Fruit fly (Drosophila melanogaster) whole organism, embryonic: Measurements from ENCODE around the gene Mtp.

ENCODE experiments used
- Atf6 ChIP-seq: fragments of 200-800 bp; sonication (Bioruptor generic); IDR thresholded peaks from 2 replicates; pipeline ENCODE4 v1.3.6; 2022; ENCODE audit warnings: missing biosample characterization, missing genetic modification characterization
- CG10209 ChIP-seq: fragments of 200-800 bp; sonication (Bioruptor generic); optimal IDR thresholded peaks from 3 replicates; lab custom pipeline; 2017; ENCODE audit warnings: missing biosample characterization, mild to moderate bottlenecking, missing genetic modification characterization, missing genetic modification reagents
- CG12104 ChIP-seq: fragments of 200-800 bp; sonication (Bioruptor generic); optimal IDR thresholded peaks from 3 replicates; lab custom pipeline; 2016; ENCODE audit warnings: missing biosample characterization, missing genetic modification characterization
- CG12744 ChIP-seq: fragments of 200-800 bp; sonication (Bioruptor generic); optimal IDR thresholded peaks from 2 replicates; lab custom pipeline; 2016; ENCODE audit warnings: missing biosample characterization, missing genetic modification characterization
- CG1529 ChIP-seq: fragments of 200-800 bp; sonication (Bioruptor generic); optimal IDR thresholded peaks from 3 replicates; lab custom pipeline; 2018; ENCODE audit warnings: missing biosample characterization, missing genetic modification characterization
- CG2120 ChIP-seq: fragments of 200-800 bp; sonication (Bioruptor generic); optimal IDR thresholded peaks from 3 replicates; lab custom pipeline; 2016; ENCODE audit warnings: missing biosample characterization, missing genetic modification characterization
- CG2875 ChIP-seq: fragments of 200-800 bp; sonication (Bioruptor generic); optimal IDR thresholded peaks from 2 replicates; lab custom pipeline; 2017; ENCODE audit warnings: missing biosample characterization, mild to moderate bottlenecking, missing genetic modification characterization, missing genetic modification reagents
- CG4360 ChIP-seq: fragments of 200-800 bp; sonication (Bioruptor generic); IDR thresholded peaks from 2 replicates; pipeline ENCODE4 v1.3.6; 2022; ENCODE audit warnings: missing biosample characterization, missing genetic modification characterization
- CG43689 ChIP-seq: fragments of 200-800 bp; sonication (Bioruptor generic); IDR thresholded peaks from 2 replicates; pipeline ENCODE4 v1.3.6; 2022; ENCODE audit warnings: missing biosample characterization, missing genetic modification characterization
- CG4730 ChIP-seq: fragments of 200-800 bp; sonication (Bioruptor generic); IDR thresholded peaks from 2 replicates; pipeline ENCODE4 v1.3.6; 2022; ENCODE audit warnings: missing biosample characterization, missing genetic modification characterization
- CG6175 ChIP-seq: fragments of 200-800 bp; sonication (Bioruptor generic); IDR thresholded peaks from 3 replicates; pipeline ENCODE4 v1.3.6; 2022; ENCODE audit warnings: missing biosample characterization, missing genetic modification characterization
- CG6791 ChIP-seq: fragments of 200-800 bp; sonication (Bioruptor generic); IDR thresholded peaks from 3 replicates; pipeline ENCODE4 v1.3.6; 2022; ENCODE audit warnings: missing biosample characterization, missing genetic modification characterization; ENCODE audit not compliant: partially characterized antibody
- CG7271 ChIP-seq: fragments of 200-800 bp; sonication (Bioruptor generic); optimal IDR thresholded peaks from 2 replicates; lab custom pipeline; 2018; ENCODE audit warnings: missing biosample characterization, mild to moderate bottlenecking, missing genetic modification characterization, moderate library complexity
- CG7786 ChIP-seq: fragments of 200-800 bp; sonication (Bioruptor generic); optimal IDR thresholded peaks from 2 replicates; lab custom pipeline; 2016; ENCODE audit warnings: missing biosample characterization, missing genetic modification characterization
- CG8089 ChIP-seq: fragments of 200-800 bp; sonication (Bioruptor generic); optimal IDR thresholded peaks from 3 replicates; lab custom pipeline; 2016; ENCODE audit warnings: missing biosample characterization, missing genetic modification characterization
- CG9609 ChIP-seq: fragments of 200-800 bp; sonication (Bioruptor generic); optimal IDR thresholded peaks from 3 replicates; lab custom pipeline; 2016; ENCODE audit warnings: missing biosample characterization, missing genetic modification characterization
- Dbx ChIP-seq: fragments of 200-800 bp; sonication (Bioruptor generic); IDR thresholded peaks from 3 replicates; pipeline ENCODE4 v1.3.6; 2022; ENCODE audit warnings: missing biosample characterization, missing genetic modification characterization
- Dip2 ChIP-seq: fragments of 200-800 bp; sonication (Bioruptor generic); IDR thresholded peaks from 2 replicates; pipeline ENCODE4 v1.3.6; 2022; ENCODE audit warnings: missing biosample characterization, missing genetic modification characterization
- GATAe ChIP-seq: fragments of 200-800 bp; sonication (Bioruptor generic); conservative IDR thresholded peaks from 2 replicates; pipeline ENCODE4 v1.3.6; 2022; ENCODE audit warnings: missing biosample characterization, missing genetic modification characterization
- HLH4C ChIP-seq: fragments of 200-800 bp; sonication (Bioruptor generic); IDR thresholded peaks from 3 replicates; pipeline ENCODE4 v1.3.6; 2022; ENCODE audit warnings: missing biosample characterization, missing genetic modification characterization; ENCODE audit not compliant: partially characterized antibody
- Lim3 ChIP-seq: fragments of 200-800 bp; sonication (Bioruptor generic); IDR thresholded peaks from 2 replicates; pipeline ENCODE4 v1.3.6; 2022; ENCODE audit warnings: missing biosample characterization, missing genetic modification characterization
- MBD-R2 ChIP-seq: fragments of 200-800 bp; sonication (Bioruptor generic); IDR thresholded peaks from 2 replicates; pipeline ENCODE4 v1.3.6; 2022; ENCODE audit warnings: missing biosample characterization, missing genetic modification characterization
- NC2β ChIP-seq: fragments of 200-800 bp; sonication (Bioruptor generic); optimal IDR thresholded peaks from 2 replicates; lab custom pipeline; 2016; ENCODE audit warnings: missing biosample characterization, missing genetic modification characterization
- Sin3A ChIP-seq: fragments of >200 bp; optimal IDR thresholded peaks from 2 replicates; lab custom pipeline; 2018
- Sox102F ChIP-seq: fragments of 200-800 bp; sonication (Bioruptor generic); optimal IDR thresholded peaks from 2 replicates; lab custom pipeline; 2018; ENCODE audit warnings: missing biosample characterization, mild to moderate bottlenecking, missing genetic modification characterization, moderate library complexity
- Sry-β ChIP-seq: fragments of 200-800 bp; sonication (Bioruptor generic); optimal IDR thresholded peaks from 2 replicates; lab custom pipeline; 2018; ENCODE audit warnings: missing biosample characterization, mild to moderate bottlenecking, missing genetic modification characterization, moderate library complexity
- Xbp1 ChIP-seq: fragments of 200-800 bp; sonication (Bioruptor generic); optimal IDR thresholded peaks from 3 replicates; lab custom pipeline; 2016; ENCODE audit warnings: missing biosample characterization, mild to moderate bottlenecking, missing genetic modification characterization
- amos ChIP-seq: fragments of 200-800 bp; sonication (Bioruptor generic); IDR thresholded peaks from 2 replicates; pipeline ENCODE4 v1.3.6; 2022; ENCODE audit warnings: missing biosample characterization, missing genetic modification characterization; ENCODE audit not compliant: partially characterized antibody
- chm ChIP-seq: fragments of 200-800 bp; sonication (Bioruptor generic); IDR thresholded peaks from 2 replicates; pipeline ENCODE4 v1.3.6; 2022; ENCODE audit warnings: missing biosample characterization, missing genetic modification characterization
- cwo ChIP-seq: fragments of 200-800 bp; sonication (Bioruptor generic); optimal IDR thresholded peaks from 3 replicates; lab custom pipeline; 2017; ENCODE audit warnings: missing biosample characterization, missing genetic modification characterization, mild to moderate bottlenecking, moderate library complexity, missing genetic modification reagents
- dimm ChIP-seq: fragments of 200-800 bp; sonication (Bioruptor generic); IDR thresholded peaks from 2 replicates; pipeline ENCODE4 v1.3.6; 2022; ENCODE audit warnings: missing biosample characterization, missing genetic modification characterization
- emc ChIP-seq: fragments of 200-800 bp; sonication (Bioruptor generic); optimal IDR thresholded peaks from 2 replicates; lab custom pipeline; 2016; ENCODE audit warnings: missing biosample characterization, missing genetic modification characterization
- fd102C ChIP-seq: fragments of 200-800 bp; sonication (Bioruptor generic); optimal IDR thresholded peaks from 2 replicates; lab custom pipeline; 2018; ENCODE audit warnings: missing biosample characterization, mild to moderate bottlenecking, missing genetic modification characterization, moderate library complexity
- gcm ChIP-seq: fragments of 200-800 bp; sonication (Bioruptor generic); optimal IDR thresholded peaks from 2 replicates; lab custom pipeline; 2019; ENCODE audit warnings: missing biosample characterization, mild to moderate bottlenecking, missing genetic modification characterization, moderate library complexity
- gfzf ChIP-seq: fragments of 200-800 bp; sonication (Bioruptor generic); optimal IDR thresholded peaks from 2 replicates; lab custom pipeline; 2016; ENCODE audit warnings: missing biosample characterization, mild to moderate bottlenecking, missing genetic modification characterization, moderate library complexity
- grau ChIP-seq: fragments of 200-800 bp; optimal IDR thresholded peaks from 3 replicates; lab custom pipeline; 2019; ENCODE audit warnings: missing biosample characterization, mild to moderate bottlenecking, missing genetic modification characterization, moderate library complexity
- gt ChIP-seq: fragments of 200-800 bp; sonication (Bioruptor generic); IDR thresholded peaks from 2 replicates; pipeline ENCODE4 v1.3.6; 2022; ENCODE audit warnings: missing biosample characterization, missing genetic modification characterization
- hb ChIP-seq: fragments of 200-800 bp; sonication (Bioruptor generic); IDR thresholded peaks from 3 replicates; pipeline ENCODE4 v1.3.6; 2022; ENCODE audit warnings: missing biosample characterization, missing genetic modification characterization; ENCODE audit not compliant: partially characterized antibody
- her ChIP-seq: fragments of 200-800 bp; sonication (Bioruptor generic); optimal IDR thresholded peaks from 2 replicates; lab custom pipeline; 2016; ENCODE audit warnings: missing biosample characterization, missing genetic modification characterization
- kah ChIP-seq: fragments of 200-800 bp; sonication (Bioruptor generic); optimal IDR thresholded peaks from 2 replicates; lab custom pipeline; 2018; ENCODE audit warnings: missing biosample characterization, mild to moderate bottlenecking, missing genetic modification characterization
- knrl ChIP-seq: fragments of 200-800 bp; sonication (Bioruptor generic); IDR thresholded peaks from 3 replicates; pipeline ENCODE4 v1.3.6; 2022; ENCODE audit warnings: missing biosample characterization, missing genetic modification characterization; ENCODE audit not compliant: partially characterized antibody
- mirr ChIP-seq: fragments of 200-800 bp; sonication (Bioruptor generic); optimal IDR thresholded peaks from 3 replicates; lab custom pipeline; 2018; ENCODE audit warnings: missing biosample characterization, mild to moderate bottlenecking, missing genetic modification characterization
- phol ChIP-seq: fragments of 200-800 bp; sonication (Bioruptor generic); optimal IDR thresholded peaks from 3 replicates; lab custom pipeline; 2018; ENCODE audit warnings: missing biosample characterization, mild to moderate bottlenecking, missing genetic modification characterization, moderate library complexity
- pita ChIP-seq: fragments of 200-800 bp; sonication (Bioruptor generic); optimal IDR thresholded peaks from 2 replicates; lab custom pipeline; 2017; ENCODE audit warnings: missing biosample characterization, mild to moderate bottlenecking, missing genetic modification characterization
- pum ChIP-seq: fragments of 200-800 bp; sonication (Bioruptor generic); optimal IDR thresholded peaks from 2 replicates; lab custom pipeline; 2016; ENCODE audit warnings: missing biosample characterization, missing genetic modification characterization
- scrt ChIP-seq: fragments of 200-800 bp; sonication (Bioruptor generic); optimal IDR thresholded peaks from 2 replicates; lab custom pipeline; 2018; ENCODE audit warnings: missing biosample characterization, mild to moderate bottlenecking, missing genetic modification characterization, moderate library complexity
- sens-2 ChIP-seq: fragments of 200-800 bp; sonication (Bioruptor generic); IDR thresholded peaks from 2 replicates; pipeline ENCODE4 v1.3.6; 2022; ENCODE audit warnings: missing biosample characterization, missing genetic modification characterization
- seq ChIP-seq: fragments of 200-800 bp; sonication (Bioruptor generic); IDR thresholded peaks from 2 replicates; pipeline ENCODE4 v1.3.6; 2022; ENCODE audit warnings: missing biosample characterization, missing genetic modification characterization
- sna ChIP-seq: fragments of 200-800 bp; sonication (Bioruptor generic); IDR thresholded peaks from 2 replicates; pipeline ENCODE4 v1.3.6; 2022; ENCODE audit warnings: missing biosample characterization, missing genetic modification characterization; ENCODE audit not compliant: partially characterized antibody
- ttk ChIP-seq: fragments of 200-800 bp; sonication (Bioruptor generic); IDR thresholded peaks from 2 replicates; pipeline ENCODE4 v2.1.2; 2022; ENCODE audit warnings: missing biosample characterization, missing genetic modification characterization
- vnd ChIP-seq: fragments of 200-800 bp; sonication (Bioruptor generic); IDR thresholded peaks from 3 replicates; pipeline ENCODE4 v1.3.6; 2022; ENCODE audit warnings: missing biosample characterization, missing genetic modification characterization; ENCODE audit not compliant: partially characterized antibody
- zen ChIP-seq: fragments of 200-800 bp; sonication (Bioruptor generic); optimal IDR thresholded peaks from 3 replicates; lab custom pipeline; 2018; ENCODE audit warnings: missing biosample characterization, mild to moderate bottlenecking, missing genetic modification characterization, moderate library complexity

The Mtp gene

dm6 chr2L:20911374-20911773 is 11.3 kb downstream of the Mtp start (continued):
- TF ChIP-seq NC2β (GFP tag; lab: Kevin White, UChicago) (no peak), cwo (GFP tag; lab: Kevin White, UChicago) (peak; percentile 92), CG6175 (GFP tag; lab: Robert Waterston, UW) (no peak), gt (GFP tag; lab: Robert Waterston, UW) (no peak), seq (GFP tag; lab: Robert Waterston, UW) (0 out of 2 replicates have a peak, but pooled peaks have one; percentile 23), Sry-β (GFP tag; lab: Kevin White, UChicago) (no peak), CG7271 (tag; lab: Kevin White, UChicago) (no peak), scrt (GFP tag; lab: Kevin White, UChicago) (no peak), dimm (GFP tag; lab: Robert Waterston, UW) (no peak), CG6791 (GFP tag; lab: Robert Waterston, UW) (no peak), CG7786 (GFP tag; lab: Kevin White, UChicago) (no peak), her (GFP tag; lab: Kevin White, UChicago) (no peak), pum (GFP tag; lab: Kevin White, UChicago) (no peak), phol (tag; lab: Kevin White, UChicago) (no peak), HLH4C (GFP tag; lab: Robert Waterston, UW) (no peak), Xbp1 (GFP tag; lab: Kevin White, UChicago) (no peak), CG4360 (GFP tag; lab: Robert Waterston, UW) (no peak), fd102C (GFP tag; lab: Kevin White, UChicago) (no peak), CG8089 (no peak), Sox102F (GFP tag; lab: Kevin White, UChicago) (peak; percentile 46), CG12744 (GFP tag; lab: Kevin White, UChicago) (no peak), CG4730 (GFP tag; lab: Robert Waterston, UW) (no peak), Atf6 (GFP tag; lab: Robert Waterston, UW) (no peak), gcm (GFP tag; lab: Kevin White, UChicago) (no peak), amos (GFP tag; lab: Robert Waterston, UW) (no peak), zen (tag; lab: Kevin White, UChicago) (no peak), Dbx (GFP tag; lab: Robert Waterston, UW) (no peak), chm (GFP tag; lab: Robert Waterston, UW) (0 out of 2 replicates have a peak, but pooled peaks have one; percentile 27), CG43689 (no peak), Dip2 (GFP tag; lab: Robert Waterston, UW) (no peak), mirr (peak; percentile 44), CG2120 (GFP tag; lab: Kevin White, UChicago) (peak; percentile 23), hb (GFP tag; lab: Robert Waterston, UW) (no peak), Lim3 (GFP tag; lab: Robert Waterston, UW) (no peak), grau (tag; lab: Kevin White, UChicago) (peak; percentile 21), CG12104 (GFP tag; lab: Kevin White, UChicago) (no peak), emc (no peak), Sin3A (lab: Kevin White, UChicago) (no peak), sens-2 (no peak), MBD-R2 (GFP tag; lab: Robert Waterston, UW) (no peak), CG9609 (GFP tag; lab: Kevin White, UChicago) (no peak), vnd (GFP tag; lab: Robert Waterston, UW) (no peak), CG10209 (GFP tag; lab: Kevin White, UChicago) (peak; percentile 46), pita (no peak), kah (GFP tag; lab: Kevin White, UChicago) (no peak), GATAe (no peak), ttk (GFP tag; lab: Robert Waterston, UW) (no peak), sna (GFP tag; lab: Robert Waterston, UW) (no peak), CG2875 (peak; percentile 23), CG1529 (GFP tag; lab: Kevin White, UChicago) (no peak), knrl (no peak), gfzf (GFP tag; lab: Kevin White, UChicago) (no peak)
